Worm (Caenorhabditis elegans): ENCODE measurements around the gene rimb-1.

Gene rimb-1

DNA sequence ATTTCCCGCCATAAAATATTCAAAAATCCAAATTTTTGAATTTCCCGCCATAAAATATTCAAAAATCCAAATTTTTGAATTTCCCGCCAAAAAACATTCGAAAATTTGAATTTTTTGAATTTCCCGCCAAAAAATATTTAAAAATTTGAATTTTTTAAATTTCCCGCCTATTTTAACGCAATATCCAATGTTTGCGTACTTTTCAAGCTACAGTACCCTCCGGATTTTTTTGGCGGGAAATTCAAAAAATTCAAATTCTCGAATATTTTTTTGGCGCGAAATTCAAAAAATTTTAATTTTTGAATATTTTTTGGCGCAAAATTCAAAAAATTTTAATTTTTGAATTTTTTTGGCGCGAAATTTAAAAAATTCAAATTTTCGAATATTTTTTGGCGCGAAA, 43.0 kb downstream of the rimb-1 start:
- no peak for TF ChIP-seq nhr-28 (tag; optimal IDR thresholded peaks at IDR 0.05)
- no peak for TF ChIP-seq lin-13 (tag; optimal IDR thresholded peaks at IDR 0.05)
- no peak for TF ChIP-seq M03D4.4 (tag; optimal IDR thresholded peaks at IDR 0.05)
- no peak for TF ChIP-seq elt-1 (tag; optimal IDR thresholded peaks at IDR 0.05; ENCODE audit: borderline replicate concordance, insufficient read depth)
- TF ChIP-seq mab-5 (tag; optimal IDR thresholded peaks at IDR 0.05) = no peak
- TF ChIP-seq ceh-43 (GFP tag; optimal IDR thresholded peaks at IDR 0.05) = no peak
- no peak for TF ChIP-seq cnd-1 (tag; optimal IDR thresholded peaks at IDR 0.05)
- TF ChIP-seq sem-2 (GFP tag; optimal IDR thresholded peaks at IDR 0.05) = no peak

DNA sequence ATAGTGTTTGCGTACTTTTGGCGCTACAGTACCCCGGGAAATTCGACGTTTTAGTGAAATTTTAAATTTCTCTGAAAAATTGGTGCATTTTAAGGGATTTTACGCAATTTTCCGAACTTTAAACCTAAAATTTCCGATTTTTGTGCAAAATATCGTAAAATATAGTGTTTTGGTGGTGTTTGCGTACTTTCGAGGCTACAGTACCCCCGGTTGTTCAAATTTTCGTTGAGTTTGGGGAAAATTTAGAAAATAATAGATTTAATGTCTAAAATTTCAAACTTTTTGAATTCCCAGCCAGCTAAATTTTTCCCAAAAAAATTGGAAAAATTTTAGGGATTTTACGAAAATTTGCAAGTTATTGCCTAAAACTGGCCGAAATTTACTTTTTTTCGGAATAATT, 44.3 kb downstream of the rimb-1 start:
- TF ChIP-seq nhr-2 (tag; optimal IDR thresholded peaks at IDR 0.05) (no peak), unc-39 (tag; optimal IDR thresholded peaks at IDR 0.05) (no peak), nhr-28 (tag; optimal IDR thresholded peaks at IDR 0.05) (no peak), ceh-39 (tag; optimal IDR thresholded peaks at IDR 0.05) (no peak), nhr-12 (tag; optimal IDR thresholded peaks at IDR 0.05) (no peak), sptf-1 (tag; optimal IDR thresholded peaks at IDR 0.05) (no peak), lin-32 (GFP tag; optimal IDR thresholded peaks at IDR 0.05) (no peak), flh-1 (GFP tag; optimal IDR thresholded peaks at IDR 0.05) (no peak), ces-1 (GFP tag; optimal IDR thresholded peaks at IDR 0.05) (no peak), ham-2 (GFP tag; optimal IDR thresholded peaks at IDR 0.05) (no peak), elt-1 (tag; optimal IDR thresholded peaks at IDR 0.05; ENCODE audit: borderline replicate concordance, insufficient read depth) (no peak), bed-3 (GFP tag; optimal IDR thresholded peaks at IDR 0.05) (no peak), tbx-8 (GFP tag; optimal IDR thresholded peaks at IDR 0.05) (no peak), nhr-76 (tag; optimal IDR thresholded peaks at IDR 0.05) (no peak), blmp-1 (tag; optimal IDR thresholded peaks at IDR 0.05) (no peak)

DNA sequence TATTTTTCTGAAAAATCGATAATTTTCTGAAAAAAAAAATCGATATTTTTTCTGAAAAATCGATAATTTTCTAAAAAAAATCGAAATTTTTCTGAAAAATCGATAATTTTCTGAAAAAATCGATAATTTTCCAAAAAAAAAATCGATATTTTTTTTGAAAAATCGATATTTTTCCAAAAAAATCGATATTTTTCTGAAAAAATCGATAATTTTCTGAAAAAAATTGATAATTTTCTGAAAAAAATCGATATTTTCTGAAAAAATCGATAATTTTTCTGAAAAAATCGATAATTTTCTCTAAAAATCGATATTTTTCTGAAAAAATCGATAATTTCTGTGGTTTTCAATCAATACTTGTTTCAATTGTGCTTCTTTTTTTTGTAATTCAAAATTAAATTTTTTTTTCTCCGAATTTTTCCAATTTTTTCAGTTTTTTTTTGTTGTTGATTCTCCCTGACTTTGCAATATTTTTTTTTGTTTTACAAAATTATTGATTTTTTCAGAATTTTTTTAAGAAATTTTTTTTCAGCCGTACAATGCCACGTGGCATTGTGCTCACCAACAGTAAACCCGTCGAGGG, 45.9 kb downstream of the rimb-1 start, which contains the start of gene rexd-1:
Gene rexd-1 (plus strand): TSS at position 530 of the 580 bp plus-strand sequence.
- TF ChIP-seq nhr-12 (tag; optimal IDR thresholded peaks at IDR 0.05) (no peak), flh-1 (GFP tag; optimal IDR thresholded peaks at IDR 0.05) (no peak), bed-3 (GFP tag; optimal IDR thresholded peaks at IDR 0.05) (no peak), unc-39 (tag; optimal IDR thresholded peaks at IDR 0.05) (no peak), unc-120 (tag; optimal IDR thresholded peaks at IDR 0.05; ENCODE audit: poor library complexity, severe bottlenecking) (no peak), lsy-2 (tag; optimal IDR thresholded peaks at IDR 0.05) (no peak), ceh-83 (GFP tag; optimal IDR thresholded peaks at IDR 0.05) (no peak), drap-1 (GFP tag; optimal IDR thresholded peaks at IDR 0.05) (no peak), nhr-76 (tag; optimal IDR thresholded peaks at IDR 0.05) (no peak), lin-32 (GFP tag; optimal IDR thresholded peaks at IDR 0.05) (no peak), ham-2 (GFP tag; optimal IDR thresholded peaks at IDR 0.05) (no peak), snpc-4 (tag; optimal IDR thresholded peaks at IDR 0.05) (no peak), mab-5 (tag; optimal IDR thresholded peaks at IDR 0.05) (no peak), unc-62 (GFP tag; optimal IDR thresholded peaks at IDR 0.05) (no peak), M03D4.4 (tag; optimal IDR thresholded peaks at IDR 0.05) (no peak), mls-2 (tag; optimal IDR thresholded peaks at IDR 0.05) (no peak), ceh-39 (tag; optimal IDR thresholded peaks at IDR 0.05) (no peak), blmp-1 (tag; optimal IDR thresholded peaks at IDR 0.05) (no peak), sptf-1 (tag; optimal IDR thresholded peaks at IDR 0.05) (no peak), nhr-28 (tag; optimal IDR thresholded peaks at IDR 0.05) (no peak)

DNA sequence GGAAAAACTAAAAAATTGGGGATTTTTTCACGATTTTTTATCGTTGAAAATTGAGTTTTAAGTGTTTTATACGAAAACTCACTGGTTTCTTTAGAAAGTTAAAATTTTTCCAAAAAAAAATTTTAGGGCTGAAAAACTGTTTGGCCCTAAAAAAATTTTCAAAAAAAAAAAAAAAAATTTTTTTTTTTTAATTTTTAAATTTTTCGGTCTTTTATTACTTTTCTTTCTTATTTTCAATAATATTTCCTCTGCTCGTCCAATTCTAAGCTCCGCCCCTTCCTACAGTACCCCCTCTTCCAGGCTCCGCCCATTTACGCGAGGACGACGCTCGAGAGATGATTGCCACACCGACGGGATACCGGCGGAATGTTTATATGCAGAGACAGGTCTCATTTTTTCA, 60.6 kb downstream of the rimb-1 start, which contains the start of gene pqn-82:
Gene pqn-82 (plus strand): TSS at position 301 of the 400 bp plus-strand sequence.
- TF ChIP-seq drap-1 (GFP tag; optimal IDR thresholded peaks at IDR 0.05) (no peak), lin-32 (GFP tag; optimal IDR thresholded peaks at IDR 0.05) (no peak), ceh-39 (tag; optimal IDR thresholded peaks at IDR 0.05) (no peak)

DNA sequence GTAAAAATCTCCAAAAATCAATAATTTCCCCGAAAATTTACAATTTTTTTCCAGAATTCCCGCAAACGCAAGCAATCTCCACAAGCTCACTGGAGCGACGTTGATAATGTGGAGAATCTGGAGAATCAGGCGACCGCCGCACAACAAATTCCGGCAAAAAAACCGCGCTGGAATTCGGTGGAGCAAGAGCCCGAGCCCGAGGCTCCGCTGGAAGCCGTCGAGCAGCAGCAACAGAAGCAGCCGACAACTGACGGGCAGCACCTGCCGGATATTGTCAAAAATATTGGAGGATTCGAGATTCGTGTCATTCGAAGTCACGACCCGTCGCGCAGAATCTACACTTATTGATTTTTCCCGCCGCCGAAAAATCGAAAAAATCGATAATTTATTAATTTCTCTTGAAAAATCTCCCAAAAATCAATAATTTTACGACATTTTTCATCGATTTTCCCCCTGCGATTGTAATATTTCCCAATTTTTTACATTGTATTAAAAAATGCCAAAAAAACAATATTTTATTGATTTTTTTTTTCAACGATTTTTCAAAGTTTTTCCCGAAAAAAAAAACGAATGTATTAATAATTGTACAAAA, 64.1 kb downstream of the rimb-1 start:
- TF ChIP-seq snpc-4 (tag; optimal IDR thresholded peaks at IDR 0.05) (no peak), lin-13 (tag; optimal IDR thresholded peaks at IDR 0.05) (no peak), ceh-43 (GFP tag; optimal IDR thresholded peaks at IDR 0.05) (no peak), lsy-2 (tag; optimal IDR thresholded peaks at IDR 0.05) (no peak), bed-3 (GFP tag; optimal IDR thresholded peaks at IDR 0.05) (no peak), elt-3 (tag; optimal IDR thresholded peaks at IDR 0.05) (no peak), ces-1 (GFP tag; optimal IDR thresholded peaks at IDR 0.05) (no peak), pha-4 (tag; optimal IDR thresholded peaks at IDR 0.05) (no peak), unc-62 (GFP tag; optimal IDR thresholded peaks at IDR 0.05) (no peak), mab-5 (tag; optimal IDR thresholded peaks at IDR 0.05) (no peak), M03D4.4 (tag; optimal IDR thresholded peaks at IDR 0.05) (no peak), ztf-11 (tag; optimal IDR thresholded peaks at IDR 0.05) (no peak), lin-32 (GFP tag; optimal IDR thresholded peaks at IDR 0.05) (no peak), nhr-28 (tag; optimal IDR thresholded peaks at IDR 0.05) (no peak), nhr-237 (tag; optimal IDR thresholded peaks at IDR 0.05) (no peak)
